Fruit fly (Drosophila melanogaster) whole organism, embryonic: Measurements from ENCODE around the gene CG46396.

Source experiments
- Atf3 ChIP-seq: fragments of 200-800 bp; sonication (Bioruptor generic); optimal IDR thresholded peaks from 3 replicates; lab custom pipeline; 2016; ENCODE audit warnings: missing biosample characterization, missing genetic modification characterization
- Atf6 ChIP-seq: fragments of 200-800 bp; sonication (Bioruptor generic); IDR thresholded peaks from 2 replicates; pipeline ENCODE4 v1.3.6; 2022; ENCODE audit warnings: missing biosample characterization, missing genetic modification characterization
- BEAF-32 ChIP-seq: fragments of 200-800 bp; sonication (Bioruptor generic); optimal IDR thresholded peaks from 3 replicates; lab custom pipeline; 2017; ENCODE audit warnings: missing biosample characterization, missing genetic modification characterization, mild to moderate bottlenecking, moderate library complexity, missing genetic modification reagents
- Bteb2 ChIP-seq: fragments of 200-800 bp; sonication (Bioruptor generic); optimal IDR thresholded peaks from 2 replicates; lab custom pipeline; 2016; ENCODE audit warnings: missing biosample characterization, missing genetic modification characterization
- CG10654 ChIP-seq: fragments of 200-800 bp; sonication (Bioruptor generic); optimal IDR thresholded peaks from 2 replicates; lab custom pipeline; 2016; ENCODE audit warnings: missing biosample characterization, missing genetic modification characterization
- CG11085 ChIP-seq: fragments of 200-800 bp; sonication (Bioruptor generic); IDR thresholded peaks from 2 replicates; pipeline ENCODE4 v1.3.6; 2022; ENCODE audit warnings: missing biosample characterization, missing genetic modification characterization
- CG11504 ChIP-seq: fragments of 200-800 bp; sonication (Bioruptor generic); optimal IDR thresholded peaks from 3 replicates; lab custom pipeline; 2019; ENCODE audit warnings: missing biosample characterization, mild to moderate bottlenecking, missing genetic modification characterization, moderate library complexity
- CG12071 ChIP-seq: fragments of 200-800 bp; sonication (Bioruptor generic); optimal IDR thresholded peaks from 3 replicates; lab custom pipeline; 2018; ENCODE audit warnings: missing biosample characterization, mild to moderate bottlenecking, missing genetic modification characterization
- CG12391 ChIP-seq: fragments of 200-800 bp; sonication (Bioruptor generic); optimal IDR thresholded peaks from 3 replicates; lab custom pipeline; 2018; ENCODE audit warnings: missing biosample characterization, mild to moderate bottlenecking, missing genetic modification characterization, moderate library complexity
- CG12769 ChIP-seq: fragments of 200-800 bp; sonication (Bioruptor generic); optimal IDR thresholded peaks from 2 replicates; lab custom pipeline; 2019; ENCODE audit warnings: missing biosample characterization, mild to moderate bottlenecking, missing genetic modification characterization, moderate library complexity
- CG16813 ChIP-seq: fragments of 200-800 bp; sonication (Bioruptor generic); IDR thresholded peaks from 3 replicates; pipeline ENCODE4 v1.3.6; 2022; ENCODE audit warnings: missing biosample characterization, missing genetic modification characterization; ENCODE audit not compliant: partially characterized antibody
- CG1832 ChIP-seq: fragments of 200-800 bp; sonication (Bioruptor generic); optimal IDR thresholded peaks from 2 replicates; lab custom pipeline; 2017; ENCODE audit warnings: missing biosample characterization, mild to moderate bottlenecking, missing genetic modification characterization, inconsistent platforms
- CG2120 ChIP-seq: fragments of 200-800 bp; sonication (Bioruptor generic); optimal IDR thresholded peaks from 3 replicates; lab custom pipeline; 2016; ENCODE audit warnings: missing biosample characterization, missing genetic modification characterization
- CG2712 ChIP-seq: fragments of 200-800 bp; optimal IDR thresholded peaks from 3 replicates; lab custom pipeline; 2019; ENCODE audit warnings: missing biosample characterization, mild to moderate bottlenecking, missing genetic modification characterization, moderate library complexity
- CG34376 ChIP-seq: fragments of 200-800 bp; sonication (Bioruptor generic); optimal IDR thresholded peaks from 2 replicates; lab custom pipeline; 2018; ENCODE audit warnings: missing biosample characterization, mild to moderate bottlenecking, missing genetic modification characterization
- CG34422 ChIP-seq: fragments of 200-800 bp; sonication (Bioruptor generic); IDR thresholded peaks from 3 replicates; pipeline ENCODE4 v1.3.6; 2022; ENCODE audit warnings: missing biosample characterization, missing genetic modification characterization
- CG4328 ChIP-seq: fragments of 200-800 bp; sonication (Bioruptor generic); optimal IDR thresholded peaks from 3 replicates; lab custom pipeline; 2017; ENCODE audit warnings: missing biosample characterization, missing genetic modification reagents, missing genetic modification characterization
- CG4854 ChIP-seq: fragments of 200-800 bp; sonication (Bioruptor generic); optimal IDR thresholded peaks from 2 replicates; lab custom pipeline; 2016; ENCODE audit warnings: missing biosample characterization, missing genetic modification characterization, inconsistent platforms
- CG5953 ChIP-seq: fragments of 200-800 bp; sonication (Bioruptor generic); IDR thresholded peaks from 2 replicates; pipeline ENCODE4 v1.3.6; 2022; ENCODE audit warnings: missing biosample characterization, missing genetic modification characterization
- CG8478 ChIP-seq: fragments of >200 bp; optimal IDR thresholded peaks from 2 replicates; lab custom pipeline; 2018
- CG9817 ChIP-seq: fragments of 200-800 bp; sonication (Bioruptor generic); optimal IDR thresholded peaks from 2 replicates; lab custom pipeline; 2018; ENCODE audit warnings: missing biosample characterization, mild to moderate bottlenecking, missing genetic modification characterization, moderate library complexity
- CTCF ChIP-seq: fragments of 200-800 bp; sonication (Bioruptor generic); optimal IDR thresholded peaks from 2 replicates; lab custom pipeline; 2017; ENCODE audit warnings: missing biosample characterization, mild to moderate bottlenecking, missing genetic modification characterization, moderate library complexity
- CoRest ChIP-seq: fragments of 200-800 bp; sonication (Bioruptor generic); optimal IDR thresholded peaks from 3 replicates; lab custom pipeline; 2018; ENCODE audit warnings: missing biosample characterization, mild to moderate bottlenecking, missing genetic modification characterization, moderate library complexity
- E2f2 ChIP-seq: fragments of 200-800 bp; sonication (Bioruptor generic); IDR thresholded peaks from 2 replicates; pipeline ENCODE4 v1.3.6; 2022; ENCODE audit warnings: missing biosample characterization, missing genetic modification characterization
- Kr ChIP-seq: fragments of 200-800 bp; sonication (Bioruptor generic); optimal IDR thresholded peaks from 2 replicates; lab custom pipeline; 2017; ENCODE audit warnings: missing biosample characterization, mild to moderate bottlenecking, missing genetic modification characterization
- Max ChIP-seq: fragments of 200-800 bp; sonication (Bioruptor generic); optimal IDR thresholded peaks from 2 replicates; lab custom pipeline; 2016; ENCODE audit warnings: missing biosample characterization, mild to moderate bottlenecking, missing genetic modification characterization
- NC2β ChIP-seq: fragments of 200-800 bp; sonication (Bioruptor generic); optimal IDR thresholded peaks from 2 replicates; lab custom pipeline; 2016; ENCODE audit warnings: missing biosample characterization, missing genetic modification characterization
- Oaz ChIP-seq: fragments of 200-800 bp; sonication (Bioruptor generic); IDR thresholded peaks from 2 replicates; pipeline ENCODE4 v1.3.6; 2022; ENCODE audit warnings: missing biosample characterization, missing genetic modification characterization
- PHDP ChIP-seq: fragments of 200-800 bp; sonication (Bioruptor generic); optimal IDR thresholded peaks from 3 replicates; lab custom pipeline; 2018; ENCODE audit warnings: missing biosample characterization, mild to moderate bottlenecking, missing genetic modification characterization, moderate library complexity
- Pdp1 ChIP-seq, 2 experiments: fragments of 200-800 bp; sonication (Bioruptor generic); optimal IDR thresholded peaks; 3 replicates each; lab custom pipeline; 2016; ENCODE audit warnings: missing biosample characterization in 2 of 2, missing genetic modification characterization in 2 of 2, mild to moderate bottlenecking in 1 of 2, moderate library complexity in 1 of 2
- TFAM ChIP-seq: fragments of 200-800 bp; sonication (Bioruptor generic); optimal IDR thresholded peaks from 2 replicates; lab custom pipeline; 2017; ENCODE audit warnings: missing biosample characterization, missing genetic modification characterization, inconsistent platforms
- ato ChIP-seq: fragments of 200-800 bp; sonication (Bioruptor generic); IDR thresholded peaks from 2 replicates; pipeline ENCODE4 v1.3.6; 2022; ENCODE audit warnings: missing biosample characterization, missing genetic modification characterization; ENCODE audit not compliant: partially characterized antibody
- az2 ChIP-seq: fragments of 200-800 bp; sonication (Bioruptor generic); optimal IDR thresholded peaks from 3 replicates; lab custom pipeline; 2016; ENCODE audit warnings: missing biosample characterization, missing genetic modification characterization
- bbx ChIP-seq: fragments of 200-800 bp; sonication (Bioruptor generic); IDR thresholded peaks from 2 replicates; pipeline ENCODE4 v1.3.6; 2022; ENCODE audit warnings: missing biosample characterization, missing genetic modification characterization; ENCODE audit not compliant: partially characterized antibody
- cato ChIP-seq: fragments of 200-800 bp; sonication (Bioruptor generic); optimal IDR thresholded peaks from 2 replicates; lab custom pipeline; 2016; ENCODE audit warnings: missing biosample characterization, missing genetic modification characterization, borderline replicate concordance
- caup ChIP-seq: fragments of 200-800 bp; sonication (Bioruptor generic); optimal IDR thresholded peaks from 3 replicates; lab custom pipeline; 2017; ENCODE audit warnings: missing biosample characterization, mild to moderate bottlenecking, missing genetic modification characterization, moderate library complexity; ENCODE audit not compliant: severe bottlenecking
- chm ChIP-seq: fragments of 200-800 bp; sonication (Bioruptor generic); IDR thresholded peaks from 2 replicates; pipeline ENCODE4 v1.3.6; 2022; ENCODE audit warnings: missing biosample characterization, missing genetic modification characterization
- dpn ChIP-seq, 2 experiments: fragments of 200-800 bp; sonication (Bioruptor generic); optimal IDR thresholded peaks; 3 replicates each; lab custom pipeline; 2016; ENCODE audit warnings: missing biosample characterization in 2 of 2, missing genetic modification characterization in 2 of 2
- gem ChIP-seq: fragments of 200-800 bp; sonication (Bioruptor generic); optimal IDR thresholded peaks from 2 replicates; lab custom pipeline; 2019; ENCODE audit warnings: missing biosample characterization, mild to moderate bottlenecking, missing genetic modification characterization, moderate library complexity
- grau ChIP-seq: fragments of 200-800 bp; optimal IDR thresholded peaks from 3 replicates; lab custom pipeline; 2019; ENCODE audit warnings: missing biosample characterization, mild to moderate bottlenecking, missing genetic modification characterization, moderate library complexity
- gsb ChIP-seq: fragments of 200-800 bp; sonication (Bioruptor generic); IDR thresholded peaks from 2 replicates; pipeline ENCODE4 v1.3.6; 2022; ENCODE audit warnings: missing biosample characterization, missing genetic modification characterization
- lilli ChIP-seq: fragments of 200-800 bp; sonication (Bioruptor generic); optimal IDR thresholded peaks from 3 replicates; lab custom pipeline; 2016; ENCODE audit warnings: missing biosample characterization, missing genetic modification characterization
- lola ChIP-seq, 3 experiments: fragments of >200 bp in 2 of 3; fragments of 200-800 bp in 1 of 3; sonication (Bioruptor generic) in 1 of 3; optimal IDR thresholded peaks; 2 replicates each; lab custom pipeline; 2017 to 2019; ENCODE audit warnings: missing biosample characterization in 3 of 3, missing genetic modification characterization in 3 of 3, mild to moderate bottlenecking in 1 of 3, moderate library complexity in 1 of 3
- nerfin-1 ChIP-seq: fragments of 200-800 bp; sonication (Bioruptor generic); optimal IDR thresholded peaks from 3 replicates; lab custom pipeline; 2019; ENCODE audit warnings: missing biosample characterization, mild to moderate bottlenecking, missing genetic modification characterization, moderate library complexity
- pros ChIP-seq: fragments of 200-800 bp; sonication (Bioruptor generic); optimal IDR thresholded peaks from 3 replicates; lab custom pipeline; 2019; ENCODE audit warnings: missing biosample characterization, mild to moderate bottlenecking, missing genetic modification characterization, moderate library complexity
- ro ChIP-seq: fragments of 200-800 bp; sonication (Bioruptor generic); IDR thresholded peaks from 2 replicates; pipeline ENCODE4 v1.3.6; 2022; ENCODE audit warnings: missing biosample characterization, missing genetic modification characterization
- scrt ChIP-seq: fragments of 200-800 bp; sonication (Bioruptor generic); optimal IDR thresholded peaks from 2 replicates; lab custom pipeline; 2018; ENCODE audit warnings: missing biosample characterization, mild to moderate bottlenecking, missing genetic modification characterization, moderate library complexity
- sd ChIP-seq: fragments of 200-800 bp; sonication (Bioruptor generic); optimal IDR thresholded peaks from 3 replicates; lab custom pipeline; 2018; ENCODE audit warnings: missing biosample characterization, mild to moderate bottlenecking, missing genetic modification characterization, moderate library complexity
- sima ChIP-seq: fragments of 200-800 bp; sonication (Bioruptor generic); optimal IDR thresholded peaks from 2 replicates; lab custom pipeline; 2016; ENCODE audit warnings: missing biosample characterization, missing genetic modification characterization
- tx ChIP-seq: fragments of 200-800 bp; sonication (Bioruptor generic); optimal IDR thresholded peaks from 2 replicates; lab custom pipeline; 2016; ENCODE audit warnings: missing biosample characterization, missing genetic modification characterization
- vnd ChIP-seq: fragments of 200-800 bp; sonication (Bioruptor generic); IDR thresholded peaks from 3 replicates; pipeline ENCODE4 v1.3.6; 2022; ENCODE audit warnings: missing biosample characterization, missing genetic modification characterization; ENCODE audit not compliant: partially characterized antibody

The CG46396 gene

dm6 chr3R:6345814-6346213 lies 42.0 kb downstream of the CG46396 start, which contains the start of the genes SmD2 and CG18048 (continued):
- no peak for TF ChIP-seq ro
- peak; percentile 44 for TF ChIP-seq CG12391 (tag; lab: Kevin White, UChicago)
- no peak for TF ChIP-seq CG12071 (GFP tag; lab: Kevin White, UChicago)
- TF ChIP-seq CG2712 (tag; lab: Kevin White, UChicago): peak; percentile 54
- peak; percentile 80 for TF ChIP-seq sd
- peak in 1 of 3 experiments; percentile 10 for TF ChIP-seq lola (GFP tag; optimal IDR thresholded peaks at IDR 0.05; lab: Kevin White, UChicago)
- TF ChIP-seq CG2120: peak; percentile 14
- TF ChIP-seq CG4854 (GFP tag; lab: Kevin White, UChicago): peak; percentile 18
- no peak for TF ChIP-seq Oaz (GFP tag; lab: Robert Waterston, UW)
- no peak for TF ChIP-seq pros (GFP tag; lab: Kevin White, UChicago)
- no peak for TF ChIP-seq CG34376 (GFP tag; lab: Kevin White, UChicago)
- TF ChIP-seq CG10654: no peak
- no peak for TF ChIP-seq CG4328 (GFP tag; lab: Kevin White, UChicago)
- no peak for TF ChIP-seq NC2β (GFP tag; lab: Kevin White, UChicago)
- peak; percentile 22 for TF ChIP-seq CTCF
- 0 out of 3 replicates have a peak, but pooled peaks have one; percentile 51 for TF ChIP-seq CG34422
- TF ChIP-seq chm (GFP tag; lab: Robert Waterston, UW): no peak
- no peak for TF ChIP-seq CG11085 (GFP tag; lab: Robert Waterston, UW)
- no peak for TF ChIP-seq az2 (GFP tag; lab: Kevin White, UChicago)
- TF ChIP-seq CG9817: peak; percentile 15
- peak; percentile 59 for TF ChIP-seq CoRest (tag; lab: Kevin White, UChicago)
- peak; percentile 84 for TF ChIP-seq CG16813 (GFP tag; lab: Robert Waterston, UW)
- no peak for TF ChIP-seq tx (GFP tag; lab: Kevin White, UChicago)
- TF ChIP-seq scrt (GFP tag; lab: Kevin White, UChicago): no peak
- peak; percentile 46 for TF ChIP-seq gem (tag; lab: Kevin White, UChicago)
- no peak for TF ChIP-seq PHDP
- TF ChIP-seq nerfin-1: peak; percentile 68
- peak; percentile 33 for TF ChIP-seq grau (tag; lab: Kevin White, UChicago)
- peak; percentile 38 for TF ChIP-seq CG11504 (tag; lab: Kevin White, UChicago)
- no peak for TF ChIP-seq CG8478
- peak; percentile 64 for TF ChIP-seq E2f2 (GFP tag; lab: Robert Waterston, UW)
- no peak for TF ChIP-seq cato
- no peak for TF ChIP-seq gsb (GFP tag; lab: Robert Waterston, UW)
- TF ChIP-seq CG1832: no peak
- TF ChIP-seq BEAF-32 (GFP tag; lab: Kevin White, UChicago): peak; percentile 88
- TF ChIP-seq lilli (GFP tag; lab: Kevin White, UChicago): no peak
- no peak for TF ChIP-seq Atf6 (GFP tag; lab: Robert Waterston, UW)
- TF ChIP-seq dpn (GFP tag; optimal IDR thresholded peaks at IDR 0.05; lab: Kevin White, UChicago): peak in 1 of 2 experiments; percentile 7
- TF ChIP-seq caup (GFP tag; lab: Kevin White, UChicago): no peak
- no peak for TF ChIP-seq ato (GFP tag; lab: Robert Waterston, UW)
- peak; percentile 72 for TF ChIP-seq Max (GFP tag; lab: Kevin White, UChicago)
- TF ChIP-seq Pdp1 (GFP tag; optimal IDR thresholded peaks at IDR 0.05; lab: Kevin White, UChicago): peak in 1 of 2 experiments; percentile 47
- TF ChIP-seq vnd (GFP tag; lab: Robert Waterston, UW): peak; percentile 75
- no peak for TF ChIP-seq bbx (GFP tag; lab: Robert Waterston, UW)
- TF ChIP-seq sima (GFP tag; lab: Kevin White, UChicago): no peak
- no peak for TF ChIP-seq Bteb2 (GFP tag; lab: Kevin White, UChicago)
- no peak for TF ChIP-seq Atf3 (GFP tag; lab: Kevin White, UChicago)
- no peak for TF ChIP-seq CG5953 (GFP tag; lab: Robert Waterston, UW)
- no peak for TF ChIP-seq Kr (GFP tag; lab: Kevin White, UChicago)
- TF ChIP-seq CG12769 (tag; lab: Kevin White, UChicago): no peak
- TF ChIP-seq TFAM (GFP tag; lab: Kevin White, UChicago): no peak
